Worm (Caenorhabditis elegans): Measurements from ENCODE around the gene F36D4.4.

- TF ChIP-seq unc-86 (tag; optimal IDR thresholded peaks at IDR 0.05) (no peak), pqm-1 (tag; optimal IDR thresholded peaks at IDR 0.05) (no peak), ama-1 (optimal IDR thresholded peaks at IDR 0.05) (no peak), lim-6 (tag; optimal IDR thresholded peaks at IDR 0.05) (no peak), fax-1 (tag; optimal IDR thresholded peaks at IDR 0.05) (no peak), nfya-1 (tag; optimal IDR thresholded peaks at IDR 0.05) (no peak), dve-1 (tag; optimal IDR thresholded peaks at IDR 0.05) (no peak), pax-1 (tag; optimal IDR thresholded peaks at IDR 0.05) (no peak), pha-4 (tag; optimal IDR thresholded peaks at IDR 0.05) (no peak), hlh-30 (tag; optimal IDR thresholded peaks at IDR 0.05; ENCODE audit: insufficient read depth) (no peak), tbx-7 (tag; optimal IDR thresholded peaks at IDR 0.05) (no peak), ceh-9 (tag; optimal IDR thresholded peaks at IDR 0.05) (no peak), ceh-48 (tag; optimal IDR thresholded peaks at IDR 0.05) (no peak)
Measured at ce11 chrV:9416624-9417023, 2.2 kb upstream of the F36D4.4 start, which contains the start of gene F36D4.1.

Data from whole organism, late embryonic.